Fruit fly (Drosophila melanogaster) whole organism, embryonic: ENCODE data around the gene CG10300.

ENCODE experiments used
- Abd-B ChIP-seq: fragments of 200-800 bp; sonication (Bioruptor generic); optimal IDR thresholded peaks from 2 replicates; lab custom pipeline; 2018; ENCODE audit warnings: missing biosample characterization, mild to moderate bottlenecking, missing genetic modification characterization, moderate library complexity
- Awh ChIP-seq: fragments of 200-800 bp; sonication (Bioruptor generic); IDR thresholded peaks from 2 replicates; pipeline ENCODE4, ENCODE4 v1.3.6; 2022; ENCODE audit warnings: missing biosample characterization, missing genetic modification characterization
- B-H1 ChIP-seq: fragments of 200-800 bp; sonication (Bioruptor generic); IDR thresholded peaks from 3 replicates; pipeline ENCODE4 v1.3.6; 2022; ENCODE audit warnings: missing biosample characterization, missing genetic modification characterization
- BEAF-32 ChIP-seq: fragments of 200-800 bp; sonication (Bioruptor generic); optimal IDR thresholded peaks from 3 replicates; lab custom pipeline; 2017; ENCODE audit warnings: missing biosample characterization, missing genetic modification characterization, mild to moderate bottlenecking, moderate library complexity, missing genetic modification reagents
- CG10959 ChIP-seq: fragments of 200-800 bp; sonication (Bioruptor generic); IDR thresholded peaks from 2 replicates; pipeline ENCODE4 v1.3.6; 2022; ENCODE audit warnings: missing biosample characterization, missing genetic modification characterization
- CG12744 ChIP-seq: fragments of 200-800 bp; sonication (Bioruptor generic); optimal IDR thresholded peaks from 2 replicates; lab custom pipeline; 2016; ENCODE audit warnings: missing biosample characterization, missing genetic modification characterization
- CG13424 ChIP-seq: fragments of 200-800 bp; sonication (Bioruptor generic); optimal IDR thresholded peaks from 2 replicates; lab custom pipeline; 2019; ENCODE audit warnings: missing biosample characterization, mild to moderate bottlenecking, missing genetic modification characterization, moderate library complexity
- CG13894 ChIP-seq: fragments of 200-800 bp; sonication (Bioruptor generic); optimal IDR thresholded peaks from 3 replicates; lab custom pipeline; 2018; ENCODE audit warnings: missing biosample characterization, mild to moderate bottlenecking, missing genetic modification characterization, moderate library complexity
- CG14441 ChIP-seq: fragments of 200-800 bp; sonication (Bioruptor generic); IDR thresholded peaks from 2 replicates; pipeline ENCODE4 v1.3.6; 2022; ENCODE audit warnings: missing biosample characterization, missing genetic modification characterization
- CG14667 ChIP-seq: fragments of 200-800 bp; sonication (Bioruptor generic); IDR thresholded peaks from 2 replicates; pipeline ENCODE4 v1.3.6; 2022; ENCODE audit warnings: missing biosample characterization, missing genetic modification characterization
- CG1602 ChIP-seq: fragments of 200-800 bp; sonication (Bioruptor generic); optimal IDR thresholded peaks from 3 replicates; lab custom pipeline; 2016; ENCODE audit warnings: missing biosample characterization, missing genetic modification characterization
- CG17361 ChIP-seq: fragments of 200-800 bp; sonication (Bioruptor generic); IDR thresholded peaks from 3 replicates; pipeline ENCODE4 v1.3.6; 2022; ENCODE audit warnings: missing biosample characterization, missing genetic modification characterization
- CG2712 ChIP-seq: fragments of 200-800 bp; optimal IDR thresholded peaks from 3 replicates; lab custom pipeline; 2019; ENCODE audit warnings: missing biosample characterization, mild to moderate bottlenecking, missing genetic modification characterization, moderate library complexity
- CG31224 ChIP-seq: fragments of 200-800 bp; sonication (Bioruptor generic); IDR thresholded peaks from 2 replicates; pipeline ENCODE4 v1.3.6; 2022; ENCODE audit warnings: missing biosample characterization, missing genetic modification characterization
- CG31388 ChIP-seq: fragments of 200-800 bp; sonication (Bioruptor generic); optimal IDR thresholded peaks from 2 replicates; lab custom pipeline; 2016; ENCODE audit warnings: missing biosample characterization, missing genetic modification characterization
- CG3838 ChIP-seq: fragments of 200-800 bp; sonication (Bioruptor generic); optimal IDR thresholded peaks from 3 replicates; lab custom pipeline; 2016; ENCODE audit warnings: missing biosample characterization, missing genetic modification characterization
- CG4424 ChIP-seq: fragments of 200-800 bp; sonication (Bioruptor generic); optimal IDR thresholded peaks from 3 replicates; lab custom pipeline; 2016; ENCODE audit warnings: missing biosample characterization, missing genetic modification characterization
- CG4820 ChIP-seq: fragments of 200-800 bp; sonication (Bioruptor generic); optimal IDR thresholded peaks from 3 replicates; lab custom pipeline; 2016; ENCODE audit warnings: missing biosample characterization, missing genetic modification characterization
- CG5245 ChIP-seq: fragments of 200-800 bp; sonication (Bioruptor generic); optimal IDR thresholded peaks from 3 replicates; lab custom pipeline; 2016; ENCODE audit warnings: missing biosample characterization, missing genetic modification characterization
- CG6254 ChIP-seq: fragments of 200-800 bp; sonication (Bioruptor generic); optimal IDR thresholded peaks from 3 replicates; lab custom pipeline; 2017; ENCODE audit warnings: mild to moderate bottlenecking, missing biosample characterization, missing genetic modification reagents, missing genetic modification characterization
- CG7372 ChIP-seq: fragments of 200-800 bp; sonication (Bioruptor generic); IDR thresholded peaks from 2 replicates; pipeline ENCODE4 v1.3.6; 2022; ENCODE audit warnings: missing biosample characterization, missing genetic modification characterization
- E2f2 ChIP-seq: fragments of 200-800 bp; sonication (Bioruptor generic); IDR thresholded peaks from 2 replicates; pipeline ENCODE4 v1.3.6; 2022; ENCODE audit warnings: missing biosample characterization, missing genetic modification characterization
- Gsc ChIP-seq: fragments of 200-800 bp; sonication (Bioruptor generic); IDR thresholded peaks from 2 replicates; pipeline ENCODE4 v1.3.6; 2022; ENCODE audit warnings: missing biosample characterization, missing genetic modification characterization
- Hmr ChIP-seq: fragments of 200-800 bp; sonication (Bioruptor generic); optimal IDR thresholded peaks from 3 replicates; lab custom pipeline; 2017; ENCODE audit warnings: mild to moderate bottlenecking, missing biosample characterization, missing genetic modification reagents, missing genetic modification characterization
- Mrtf ChIP-seq: fragments of 200-800 bp; sonication (Bioruptor generic); IDR thresholded peaks from 3 replicates; pipeline ENCODE4 v1.3.6; 2022; ENCODE audit warnings: missing biosample characterization, missing genetic modification characterization
- Myb ChIP-seq: fragments of 200-800 bp; sonication (Bioruptor generic); optimal IDR thresholded peaks from 2 replicates; lab custom pipeline; 2016; ENCODE audit warnings: missing biosample characterization, missing genetic modification characterization
- Nf-YA ChIP-seq: fragments of 200-800 bp; sonication (Bioruptor generic); IDR thresholded peaks from 2 replicates; pipeline ENCODE4 v1.3.6; 2022; ENCODE audit warnings: missing biosample characterization, missing genetic modification characterization
- PHDP ChIP-seq: fragments of 200-800 bp; sonication (Bioruptor generic); optimal IDR thresholded peaks from 3 replicates; lab custom pipeline; 2018; ENCODE audit warnings: missing biosample characterization, mild to moderate bottlenecking, missing genetic modification characterization, moderate library complexity
- Six4 ChIP-seq: fragments of 200-800 bp; sonication (Bioruptor generic); optimal IDR thresholded peaks from 2 replicates; lab custom pipeline; 2016; ENCODE audit warnings: missing biosample characterization, missing genetic modification characterization
- amos ChIP-seq: fragments of 200-800 bp; sonication (Bioruptor generic); IDR thresholded peaks from 2 replicates; pipeline ENCODE4 v1.3.6; 2022; ENCODE audit warnings: missing biosample characterization, missing genetic modification characterization; ENCODE audit not compliant: partially characterized antibody
- aop ChIP-seq: fragments of 200-800 bp; sonication (Bioruptor generic); IDR thresholded peaks from 2 replicates; pipeline ENCODE4 v1.3.6; 2022; ENCODE audit warnings: missing biosample characterization, missing genetic modification characterization
- chm ChIP-seq: fragments of 200-800 bp; sonication (Bioruptor generic); IDR thresholded peaks from 2 replicates; pipeline ENCODE4 v1.3.6; 2022; ENCODE audit warnings: missing biosample characterization, missing genetic modification characterization
- corto ChIP-seq: fragments of 200-800 bp; sonication (Bioruptor generic); optimal IDR thresholded peaks from 2 replicates; lab custom pipeline; 2016; ENCODE audit warnings: missing biosample characterization, mild to moderate bottlenecking, missing genetic modification characterization, moderate library complexity
- crol ChIP-seq: fragments of 200-800 bp; sonication (Bioruptor generic); IDR thresholded peaks from 2 replicates; pipeline ENCODE4 v1.3.6; 2022; ENCODE audit warnings: missing biosample characterization, missing genetic modification characterization
- dan ChIP-seq: fragments of 200-800 bp; sonication (Bioruptor generic); IDR thresholded peaks from 2 replicates; pipeline ENCODE4 v1.3.6; 2022; ENCODE audit warnings: missing biosample characterization, missing genetic modification characterization
- danr ChIP-seq: fragments of 200-800 bp; sonication (Bioruptor generic); IDR thresholded peaks from 2 replicates; pipeline ENCODE4 v1.3.6; 2022; ENCODE audit warnings: missing biosample characterization, missing genetic modification characterization
- dimm ChIP-seq: fragments of 200-800 bp; sonication (Bioruptor generic); IDR thresholded peaks from 2 replicates; pipeline ENCODE4 v1.3.6; 2022; ENCODE audit warnings: missing biosample characterization, missing genetic modification characterization
- dm ChIP-seq: fragments of 200-800 bp; sonication (Bioruptor generic); optimal IDR thresholded peaks from 3 replicates; lab custom pipeline; 2016; ENCODE audit warnings: missing biosample characterization, missing genetic modification characterization
- fd64A ChIP-seq: fragments of 200-800 bp; sonication (Bioruptor generic); optimal IDR thresholded peaks from 3 replicates; lab custom pipeline; 2018; ENCODE audit warnings: missing biosample characterization, mild to moderate bottlenecking, missing genetic modification characterization
- fru ChIP-seq: fragments of >200 bp; optimal IDR thresholded peaks from 2 replicates; lab custom pipeline; 2017
- gfzf ChIP-seq: fragments of 200-800 bp; sonication (Bioruptor generic); optimal IDR thresholded peaks from 2 replicates; lab custom pipeline; 2016; ENCODE audit warnings: missing biosample characterization, mild to moderate bottlenecking, missing genetic modification characterization, moderate library complexity
- grn ChIP-seq: fragments of 200-800 bp; sonication (Bioruptor generic); optimal IDR thresholded peaks from 3 replicates; lab custom pipeline; 2017; ENCODE audit warnings: missing biosample characterization, missing genetic modification characterization
- ind ChIP-seq: fragments of 200-800 bp; sonication (Bioruptor generic); optimal IDR thresholded peaks from 3 replicates; lab custom pipeline; 2016; ENCODE audit warnings: missing biosample characterization, missing genetic modification characterization
- knrl ChIP-seq: fragments of 200-800 bp; sonication (Bioruptor generic); IDR thresholded peaks from 3 replicates; pipeline ENCODE4 v1.3.6; 2022; ENCODE audit warnings: missing biosample characterization, missing genetic modification characterization; ENCODE audit not compliant: partially characterized antibody
- nerfin-2 ChIP-seq: fragments of 200-800 bp; sonication (Bioruptor generic); IDR thresholded peaks from 2 replicates; pipeline ENCODE4 v1.3.6; 2022; ENCODE audit warnings: missing biosample characterization, missing genetic modification characterization; ENCODE audit not compliant: partially characterized antibody
- oc ChIP-seq: fragments of 200-800 bp; sonication (Bioruptor generic); optimal IDR thresholded peaks from 2 replicates; lab custom pipeline; 2018; ENCODE audit warnings: missing biosample characterization, mild to moderate bottlenecking, missing genetic modification characterization, moderate library complexity
- pfk ChIP-seq: fragments of 200-800 bp; sonication (Bioruptor generic); optimal IDR thresholded peaks from 2 replicates; lab custom pipeline; 2018; ENCODE audit warnings: missing biosample characterization, mild to moderate bottlenecking, missing genetic modification characterization, moderate library complexity
- pum ChIP-seq: fragments of 200-800 bp; sonication (Bioruptor generic); optimal IDR thresholded peaks from 2 replicates; lab custom pipeline; 2016; ENCODE audit warnings: missing biosample characterization, missing genetic modification characterization
- row ChIP-seq: fragments of 200-800 bp; sonication (Bioruptor generic); IDR thresholded peaks from 3 replicates; pipeline ENCODE4 v1.3.6; 2022; ENCODE audit warnings: missing biosample characterization, missing genetic modification characterization
- sens ChIP-seq: fragments of 200-800 bp; sonication (Bioruptor generic); peaks from one replicate; lab custom pipeline; 2016; ENCODE audit warnings: missing biosample characterization, missing genetic modification characterization
- slp2 ChIP-seq: fragments of 200-800 bp; sonication (Bioruptor generic); optimal IDR thresholded peaks from 2 replicates; lab custom pipeline; 2016; ENCODE audit warnings: missing biosample characterization, missing genetic modification characterization
- unc-4 ChIP-seq: fragments of 200-800 bp; sonication (Bioruptor generic); IDR thresholded peaks from 2 replicates; pipeline ENCODE4 v1.3.6; 2022; ENCODE audit warnings: missing biosample characterization, missing genetic modification characterization; ENCODE audit not compliant: partially characterized antibody

The CG10300 gene

DNA sequence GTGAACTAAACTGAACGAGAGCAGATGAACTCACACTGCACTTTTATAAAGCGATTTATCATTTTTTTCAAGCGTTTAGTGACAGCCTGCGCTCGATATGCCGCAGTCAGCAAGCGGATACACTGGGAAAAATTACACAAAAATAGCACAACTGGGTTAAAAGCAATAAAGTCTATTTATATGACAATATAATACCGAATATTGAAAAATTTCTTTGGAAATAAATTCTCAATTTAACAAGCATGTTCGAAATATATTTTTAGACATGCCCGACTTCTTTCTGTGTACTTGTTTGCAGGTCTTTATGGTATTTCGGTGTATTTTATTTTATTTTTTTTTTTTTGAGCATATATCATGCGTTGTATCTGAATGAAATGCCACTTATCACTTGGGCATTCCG, 2.6 kb downstream of the CG10300 start (continued):
- TF ChIP-seq B-H1 (GFP tag; lab: Robert Waterston, UW): no peak; the same call in 2 of the 3 replicates
- peak; percentile 46 for TF ChIP-seq CG6254 (GFP tag; lab: Kevin White, UChicago)
- TF ChIP-seq pfk: no peak
- TF ChIP-seq Myb (GFP tag; lab: Kevin White, UChicago): no peak
- peak; percentile 18 for TF ChIP-seq CG12744
- peak; percentile 31 for TF ChIP-seq CG14667 (GFP tag; lab: Robert Waterston, UW)
- peak; percentile 60; the same call in 1 of the 2 replicates for TF ChIP-seq Awh (GFP tag; lab: Robert Waterston, UW)
- TF ChIP-seq corto (GFP tag; lab: Kevin White, UChicago): peak; percentile 36
- peak; percentile 5 for TF ChIP-seq fd64A
- no peak for TF ChIP-seq dan (GFP tag; lab: Robert Waterston, UW)
- no peak for TF ChIP-seq Gsc (GFP tag; lab: Robert Waterston, UW)
- TF ChIP-seq CG4820 (GFP tag; lab: Kevin White, UChicago): peak; percentile 78
- TF ChIP-seq CG17361 (GFP tag; lab: Robert Waterston, UW): 0 out of 3 replicates have a peak, but pooled peaks have one; percentile 32
- no peak for TF ChIP-seq grn (GFP tag; lab: Kevin White, UChicago)
- TF ChIP-seq oc (tag; lab: Kevin White, UChicago): peak; percentile 65
- TF ChIP-seq PHDP (tag; lab: Kevin White, UChicago): peak; percentile 72
- peak; percentile 1 for TF ChIP-seq Hmr
- peak; percentile 26 for TF ChIP-seq CG3838 (GFP tag; lab: Kevin White, UChicago)
- TF ChIP-seq crol (GFP tag; lab: Robert Waterston, UW): no peak
- TF ChIP-seq chm (GFP tag; lab: Robert Waterston, UW): peak; percentile 58; the same call in 1 of the 2 replicates
- no peak for TF ChIP-seq knrl (GFP tag; lab: Robert Waterston, UW)
- no peak for TF ChIP-seq dm (GFP tag; lab: Kevin White, UChicago)
- no peak for TF ChIP-seq danr (GFP tag; lab: Robert Waterston, UW)
- peak; percentile 97 for TF ChIP-seq sens
- TF ChIP-seq CG5245 (GFP tag; lab: Kevin White, UChicago): peak; percentile 59
- no peak for TF ChIP-seq fru (lab: Kevin White, UChicago)
- peak; percentile 65 for TF ChIP-seq pum (GFP tag; lab: Kevin White, UChicago)
- no peak for TF ChIP-seq CG31224 (GFP tag; lab: Robert Waterston, UW)
- peak; percentile 62 for TF ChIP-seq CG2712 (tag; lab: Kevin White, UChicago)
- TF ChIP-seq aop (GFP tag; lab: Robert Waterston, UW): 0 out of 2 replicates have a peak, but pooled peaks have one; percentile 13
- no peak for TF ChIP-seq nerfin-2
- TF ChIP-seq CG31388 (GFP tag; lab: Kevin White, UChicago): peak; percentile 64
- peak; percentile 84 for TF ChIP-seq row
- peak; percentile 40 for TF ChIP-seq Six4 (GFP tag; lab: Kevin White, UChicago)
- TF ChIP-seq slp2 (GFP tag; lab: Kevin White, UChicago): peak; percentile 44
- TF ChIP-seq CG10959 (GFP tag; lab: Robert Waterston, UW): peak; percentile 13; the same call in 1 of the 2 replicates
- TF ChIP-seq Mrtf (GFP tag; lab: Robert Waterston, UW): peak; percentile 56; the same call in 1 of the 3 replicates
- TF ChIP-seq CG13894 (tag; lab: Kevin White, UChicago): no peak
- no peak for TF ChIP-seq unc-4 (GFP tag; lab: Robert Waterston, UW)
- peak; percentile 17 for TF ChIP-seq ind (GFP tag; lab: Kevin White, UChicago)
- TF ChIP-seq CG14441: peak; percentile 72
- TF ChIP-seq Abd-B (GFP tag; lab: Kevin White, UChicago): peak; percentile 70
- 0 out of 2 replicates have a peak, but pooled peaks have one; percentile 12 for TF ChIP-seq dimm (GFP tag; lab: Robert Waterston, UW)
- no peak for TF ChIP-seq CG7372
- TF ChIP-seq gfzf (GFP tag; lab: Kevin White, UChicago): no peak
- TF ChIP-seq amos: no peak
- TF ChIP-seq CG1602: peak; percentile 64
- peak; percentile 39; the same call in 1 of the 2 replicates for TF ChIP-seq E2f2 (GFP tag; lab: Robert Waterston, UW)
- peak; percentile 36; the same call in 1 of the 2 replicates for TF ChIP-seq Nf-YA (GFP tag; lab: Robert Waterston, UW)
- TF ChIP-seq CG13424: peak; percentile 66
- peak; percentile 39 for TF ChIP-seq CG4424 (GFP tag; lab: Kevin White, UChicago)
- TF ChIP-seq BEAF-32 (GFP tag; lab: Kevin White, UChicago): no peak
